Fruit fly (Drosophila melanogaster) whole organism, adult: Measurements from ENCODE around the gene CG1116.

Experiments
- CG11617 ChIP-seq: fragments of 200-800 bp; sonication (Bioruptor generic); optimal IDR thresholded peaks from 2 replicates; lab custom pipeline; 2017; ENCODE audit warnings: mild to moderate bottlenecking, missing biosample characterization, missing genetic modification reagents, missing genetic modification characterization
- CG12768 ChIP-seq: fragments of 200-800 bp; sonication (Bioruptor generic); optimal IDR thresholded peaks from 2 replicates; lab custom pipeline; 2017; ENCODE audit warnings: missing biosample characterization, missing genetic modification characterization, mild to moderate bottlenecking, moderate library complexity, missing genetic modification reagents
- CG14711 ChIP-seq: fragments of 200-800 bp; sonication (Bioruptor generic); optimal IDR thresholded peaks from 2 replicates; lab custom pipeline; 2018; ENCODE audit warnings: missing biosample characterization, mild to moderate bottlenecking, missing genetic modification characterization, moderate library complexity
- CG1620 ChIP-seq: fragments of 200-800 bp; sonication (Bioruptor generic); optimal IDR thresholded peaks from 2 replicates; lab custom pipeline; 2016; ENCODE audit warnings: missing biosample characterization, missing genetic modification characterization
- CG33017 ChIP-seq: fragments of 200-800 bp; sonication (Bioruptor generic); optimal IDR thresholded peaks from 2 replicates; lab custom pipeline; 2018; ENCODE audit warnings: missing biosample characterization, mild to moderate bottlenecking, missing genetic modification characterization, moderate library complexity
- CG5204 ChIP-seq: fragments of 200-800 bp; sonication (Bioruptor generic); optimal IDR thresholded peaks from 2 replicates; lab custom pipeline; 2016; ENCODE audit warnings: missing biosample characterization, missing genetic modification characterization
- CG7045 ChIP-seq: fragments of 200-800 bp; sonication (Bioruptor generic); optimal IDR thresholded peaks from 2 replicates; lab custom pipeline; 2017; ENCODE audit warnings: missing biosample characterization, mild to moderate bottlenecking, missing genetic modification characterization
- CG7101 ChIP-seq: fragments of 200-800 bp; sonication (Bioruptor generic); optimal IDR thresholded peaks from 2 replicates; lab custom pipeline; 2018; ENCODE audit warnings: missing biosample characterization, mild to moderate bottlenecking, missing genetic modification characterization, moderate library complexity
- Clk ChIP-seq: fragments of 200-800 bp; sonication (Bioruptor generic); optimal IDR thresholded peaks from 2 replicates; lab custom pipeline; 2017; ENCODE audit warnings: missing biosample characterization, missing genetic modification characterization
- Crg-1 ChIP-seq: fragments of 200-800 bp; sonication (Bioruptor generic); optimal IDR thresholded peaks from 2 replicates; lab custom pipeline; 2016; ENCODE audit warnings: missing biosample characterization, missing genetic modification characterization
- Hr96 ChIP-seq: fragments of 200-800 bp; sonication (Bioruptor generic); optimal IDR thresholded peaks from 2 replicates; lab custom pipeline; 2016; ENCODE audit warnings: missing biosample characterization, missing genetic modification characterization
- Mnt ChIP-seq: fragments of 200-800 bp; sonication (Bioruptor generic); optimal IDR thresholded peaks from 2 replicates; lab custom pipeline; 2016; ENCODE audit warnings: missing biosample characterization, mild to moderate bottlenecking, missing genetic modification characterization
- bab1 ChIP-seq: fragments of 200-800 bp; sonication (Bioruptor generic); optimal IDR thresholded peaks from 3 replicates; lab custom pipeline; 2019; ENCODE audit warnings: missing biosample characterization, mild to moderate bottlenecking, missing genetic modification characterization, moderate library complexity
- cic ChIP-seq: fragments of 200-800 bp; sonication (Bioruptor generic); optimal IDR thresholded peaks from 2 replicates; lab custom pipeline; 2017; ENCODE audit warnings: missing biosample characterization, mild to moderate bottlenecking, missing genetic modification characterization, moderate library complexity
- cnc ChIP-seq, 2 experiments: fragments of >200 bp; optimal IDR thresholded peaks; 2 replicates each; lab custom pipeline; 2017
- kay ChIP-seq: fragments of 200-800 bp; sonication (Bioruptor generic); peaks from one replicate; lab custom pipeline; 2016; ENCODE audit warnings: missing biosample characterization, missing genetic modification characterization, borderline replicate concordance
- ovo ChIP-seq: fragments of 200-800 bp; sonication (Bioruptor generic); optimal IDR thresholded peaks from 2 replicates; lab custom pipeline; 2016; ENCODE audit warnings: missing biosample characterization, missing genetic modification characterization
- pad ChIP-seq: fragments of 200-800 bp; sonication (Bioruptor generic); optimal IDR thresholded peaks from 3 replicates; lab custom pipeline; 2017; ENCODE audit warnings: missing biosample characterization, missing genetic modification characterization, mild to moderate bottlenecking, moderate library complexity, missing genetic modification reagents
- tj ChIP-seq: fragments of 200-800 bp; sonication (Bioruptor generic); optimal IDR thresholded peaks from 3 replicates; lab custom pipeline; 2017; ENCODE audit warnings: missing biosample characterization, mild to moderate bottlenecking, missing genetic modification characterization, moderate library complexity
- toe ChIP-seq: fragments of 200-800 bp; sonication (Bioruptor generic); optimal IDR thresholded peaks from 2 replicates; lab custom pipeline; 2016; ENCODE audit warnings: missing biosample characterization, missing genetic modification characterization

Gene CG1116

dm6 chr3R:5219466-5219865 is at the start of gene CG1116, which contains the start of gene Prosbeta2R2:
CG1116 (plus strand) TSS chr3R:5219657.
Prosbeta2R2 (minus strand) TSS chr3R:5219528.
- TF ChIP-seq cic (GFP tag; lab: Kevin White, UChicago) (no peak), bab1 (GFP tag; lab: Kevin White, UChicago) (peak; percentile 11), CG5204 (no peak), cnc (optimal IDR thresholded peaks at IDR 0.05; lab: Kevin White, UChicago) (no peak), CG11617 (GFP tag; lab: Kevin White, UChicago) (no peak)

- TF ChIP-seq tj (GFP tag; lab: Kevin White, UChicago) (no peak), CG1620 (GFP tag; lab: Kevin White, UChicago) (no peak), ovo (GFP tag; lab: Kevin White, UChicago) (no peak), CG7101 (tag; lab: Kevin White, UChicago) (no peak), CG33017 (tag; lab: Kevin White, UChicago) (no peak), Clk (GFP tag; lab: Kevin White, UChicago) (no peak), CG14711 (tag; lab: Kevin White, UChicago) (no peak), Crg-1 (GFP tag; lab: Kevin White, UChicago) (no peak), cnc (optimal IDR thresholded peaks at IDR 0.05; lab: Kevin White, UChicago) (no peak), cic (GFP tag; lab: Kevin White, UChicago) (no peak), CG12768 (GFP tag; lab: Kevin White, UChicago) (no peak), toe (no peak), kay (no peak)
These were observed 47.5 kb upstream of the CG1116 start for dm6 chr3R:5171972-5172371.

- TF ChIP-seq tj (GFP tag; lab: Kevin White, UChicago) (no peak), Crg-1 (GFP tag; lab: Kevin White, UChicago) (no peak), Mnt (GFP tag; lab: Kevin White, UChicago) (no peak), CG12768 (GFP tag; lab: Kevin White, UChicago) (no peak), pad (GFP tag; lab: Kevin White, UChicago) (no peak), cnc (optimal IDR thresholded peaks at IDR 0.05; lab: Kevin White, UChicago) (no peak), CG7101 (tag; lab: Kevin White, UChicago) (no peak), Hr96 (GFP tag; lab: Kevin White, UChicago) (no peak), bab1 (GFP tag; lab: Kevin White, UChicago) (no peak), kay (no peak), CG33017 (tag; lab: Kevin White, UChicago) (no peak), CG5204 (no peak), CG7045 (GFP tag; lab: Kevin White, UChicago) (no peak), Clk (GFP tag; lab: Kevin White, UChicago) (no peak), toe (no peak), CG1620 (GFP tag; lab: Kevin White, UChicago) (no peak), CG11617 (GFP tag; lab: Kevin White, UChicago) (no peak), ovo (GFP tag; lab: Kevin White, UChicago) (no peak), CG14711 (tag; lab: Kevin White, UChicago) (no peak)
These were observed 43.5 kb upstream of the CG1116 start for dm6 chr3R:5175944-5176343.

- TF ChIP-seq CG1620 (GFP tag; lab: Kevin White, UChicago) (no peak), CG33017 (tag; lab: Kevin White, UChicago) (no peak), Mnt (GFP tag; lab: Kevin White, UChicago) (no peak), CG14711 (tag; lab: Kevin White, UChicago) (no peak), kay (peak; percentile 34)
These were observed 31.7 kb upstream of the CG1116 start for dm6 chr3R:5187806-5188205.

dm6 chr3R:5193271-5193670 is 26.2 kb upstream of the CG1116 start:
- TF ChIP-seq CG7045 (GFP tag; lab: Kevin White, UChicago) (no peak), kay (peak; percentile 52)

- TF ChIP-seq CG5204 (no peak), bab1 (GFP tag; lab: Kevin White, UChicago) (no peak), cnc (optimal IDR thresholded peaks at IDR 0.05; lab: Kevin White, UChicago) (no peak), Crg-1 (GFP tag; lab: Kevin White, UChicago) (no peak), kay (no peak), tj (GFP tag; lab: Kevin White, UChicago) (no peak), Mnt (GFP tag; lab: Kevin White, UChicago) (no peak), Hr96 (GFP tag; lab: Kevin White, UChicago) (no peak), CG12768 (GFP tag; lab: Kevin White, UChicago) (peak; percentile 55), CG1620 (GFP tag; lab: Kevin White, UChicago) (no peak), CG14711 (tag; lab: Kevin White, UChicago) (peak; percentile 46), CG7045 (GFP tag; lab: Kevin White, UChicago) (peak; percentile 50), CG7101 (tag; lab: Kevin White, UChicago) (peak; percentile 27), CG33017 (tag; lab: Kevin White, UChicago) (peak; percentile 56), CG11617 (GFP tag; lab: Kevin White, UChicago) (no peak), toe (peak; percentile 26), pad (GFP tag; lab: Kevin White, UChicago) (no peak), cic (GFP tag; lab: Kevin White, UChicago) (no peak), ovo (GFP tag; lab: Kevin White, UChicago) (no peak), Clk (GFP tag; lab: Kevin White, UChicago) (peak; percentile 17)
These were observed 21.2 kb upstream of the CG1116 start for dm6 chr3R:5198302-5198701.
